Worm (Caenorhabditis elegans) whole organism, mixed stage, embryonic: Measurements from ENCODE around the gene mrps-18.C.

Experiments used
- M03D4.4 ChIP-seq: sonication (generic microtip); optimal IDR thresholded peaks from 2 replicates; lab custom pipeline; 2017; ENCODE audit warnings: mild to moderate bottlenecking, missing genetic modification characterization, missing compliant biosample characterization
- ham-2 ChIP-seq: fragments of 200-800 bp; sonication (Bioruptor generic); optimal IDR thresholded peaks from 2 replicates; lab custom pipeline; 2018; ENCODE audit warnings: mild to moderate bottlenecking, missing genetic modification characterization, missing compliant biosample characterization
- nhr-237 ChIP-seq: fragments of 150-350 bp; optimal IDR thresholded peaks from 2 replicates; lab custom pipeline; 2014; ENCODE audit warnings: missing biosample characterization, missing genetic modification characterization
- nhr-28 ChIP-seq: fragments of 150-350 bp; optimal IDR thresholded peaks from 2 replicates; lab custom pipeline; 2014; ENCODE audit warnings: missing biosample characterization, missing genetic modification characterization
- pha-4 ChIP-seq: fragments of 150-350 bp; optimal IDR thresholded peaks from 2 replicates; lab custom pipeline; 2018; ENCODE audit warnings: missing biosample characterization, missing genetic modification reagents, missing genetic modification characterization
- snpc-4 ChIP-seq: fragments of 150-350 bp; optimal IDR thresholded peaks from 2 replicates; lab custom pipeline; 2014; ENCODE audit warnings: missing biosample characterization, missing genetic modification characterization
- tbx-8 ChIP-seq: fragments of 200-800 bp; sonication (Bioruptor generic); optimal IDR thresholded peaks from 2 replicates; lab custom pipeline; 2018; ENCODE audit warnings: mild to moderate bottlenecking, missing genetic modification characterization, moderate library complexity, missing compliant biosample characterization
- unc-39 ChIP-seq: fragments of 150-350 bp; optimal IDR thresholded peaks from 2 replicates; lab custom pipeline; 2014; ENCODE audit warnings: missing biosample characterization, missing genetic modification characterization
- unc-62 ChIP-seq: fragments of 150-350 bp; optimal IDR thresholded peaks from 2 replicates; lab custom pipeline; 2014; ENCODE audit warnings: missing biosample characterization, missing genetic modification reagents, missing genetic modification characterization

DNA sequence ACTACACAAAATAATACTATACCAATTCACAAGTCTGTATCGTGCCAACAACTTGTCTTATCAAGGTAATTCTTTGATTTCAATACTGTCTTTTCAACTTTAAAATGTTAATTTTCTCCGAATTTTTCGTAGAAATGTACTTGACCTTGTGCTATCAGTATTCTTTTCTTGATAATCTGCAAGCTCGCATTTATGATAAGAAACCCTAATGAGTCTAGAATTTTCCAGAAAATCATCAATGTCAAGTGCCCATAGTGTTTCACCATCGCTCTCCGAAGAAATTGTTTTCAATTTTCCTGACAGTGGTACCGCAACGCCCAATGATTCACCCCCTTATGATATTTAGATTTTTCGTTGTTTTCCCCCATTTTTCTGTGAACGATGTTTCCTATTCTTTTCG lies 45.2 kb downstream of the mrps-18.C start:
- no peak for TF ChIP-seq M03D4.4
- TF ChIP-seq pha-4 (tag; lab: Kevin White, UChicago), result no peak
- TF ChIP-seq unc-39 (tag; lab: Kevin White, UChicago), result no peak
- TF ChIP-seq ham-2, result no peak
- TF ChIP-seq nhr-28 (tag; lab: Kevin White, UChicago), result no peak
- no peak for TF ChIP-seq snpc-4 (tag; lab: Kevin White, UChicago)
- TF ChIP-seq unc-62 (GFP tag; lab: Kevin White, UChicago), result no peak
- no peak for TF ChIP-seq nhr-237 (tag; lab: Kevin White, UChicago)
- no peak for TF ChIP-seq tbx-8 (GFP tag; lab: Kevin White, UChicago)
